Fruit fly (Drosophila melanogaster): ENCODE results near the gene mRpL39.

- TF ChIP-seq rgr (GFP tag; optimal IDR thresholded peaks at IDR 0.05) (no peak), fru (GFP tag; optimal IDR thresholded peaks at IDR 0.05) (no peak), dl (GFP tag; optimal IDR thresholded peaks at IDR 0.05; ENCODE audit: insufficient read depth in 1 of 2, partially characterized antibody in 2 of 2) (no peak), sage (GFP tag; optimal IDR thresholded peaks at IDR 0.05) (no peak), h (GFP tag; optimal IDR thresholded peaks at IDR 0.05) (no peak), br (GFP tag; optimal IDR thresholded peaks at IDR 0.05) (no peak), usp (GFP tag; optimal IDR thresholded peaks at IDR 0.05) (no peak)
Observed at dm6 chr3L:15039510-15039909, 40.0 kb upstream of the mRpL39 start.

All from whole organism, wandering third instar larva.